Fruit fly (Drosophila melanogaster) whole organism, embryonic: ENCODE measurements around the gene Fbp1.

ENCODE experiments used
- BEAF-32 ChIP-seq: fragments of 200-800 bp; sonication (Bioruptor generic); optimal IDR thresholded peaks from 3 replicates; lab custom pipeline; 2017; ENCODE audit warnings: missing biosample characterization, missing genetic modification characterization, mild to moderate bottlenecking, moderate library complexity, missing genetic modification reagents
- CG10209 ChIP-seq: fragments of 200-800 bp; sonication (Bioruptor generic); optimal IDR thresholded peaks from 3 replicates; lab custom pipeline; 2017; ENCODE audit warnings: missing biosample characterization, mild to moderate bottlenecking, missing genetic modification characterization, missing genetic modification reagents
- CG12104 ChIP-seq: fragments of 200-800 bp; sonication (Bioruptor generic); optimal IDR thresholded peaks from 3 replicates; lab custom pipeline; 2016; ENCODE audit warnings: missing biosample characterization, missing genetic modification characterization
- CG12769 ChIP-seq: fragments of 200-800 bp; sonication (Bioruptor generic); optimal IDR thresholded peaks from 2 replicates; lab custom pipeline; 2019; ENCODE audit warnings: missing biosample characterization, mild to moderate bottlenecking, missing genetic modification characterization, moderate library complexity
- CG13894 ChIP-seq: fragments of 200-800 bp; sonication (Bioruptor generic); optimal IDR thresholded peaks from 3 replicates; lab custom pipeline; 2018; ENCODE audit warnings: missing biosample characterization, mild to moderate bottlenecking, missing genetic modification characterization, moderate library complexity
- CG14014 ChIP-seq: fragments of 200-800 bp; sonication (Bioruptor generic); IDR thresholded peaks from 2 replicates; pipeline ENCODE4 v1.3.6; 2022; ENCODE audit warnings: missing biosample characterization, missing genetic modification characterization
- CG15269 ChIP-seq: fragments of 200-800 bp; sonication (Bioruptor generic); optimal IDR thresholded peaks from 2 replicates; lab custom pipeline; 2018; ENCODE audit warnings: missing biosample characterization, mild to moderate bottlenecking, missing genetic modification characterization, moderate library complexity
- CG18262 ChIP-seq: fragments of 200-800 bp; optimal IDR thresholded peaks from 3 replicates; lab custom pipeline; 2019; ENCODE audit warnings: missing biosample characterization, mild to moderate bottlenecking, missing genetic modification characterization, moderate library complexity
- CG31441 ChIP-seq: fragments of 200-800 bp; sonication (Bioruptor generic); IDR thresholded peaks from 2 replicates; pipeline ENCODE4 v1.3.6; 2022; ENCODE audit warnings: missing biosample characterization, missing genetic modification characterization
- CG34224 ChIP-seq: fragments of 200-800 bp; sonication (Bioruptor generic); IDR thresholded peaks from 3 replicates; pipeline ENCODE4 v1.3.6; 2022; ENCODE audit warnings: missing biosample characterization, missing genetic modification characterization; ENCODE audit not compliant: partially characterized antibody
- CG34422 ChIP-seq: fragments of 200-800 bp; sonication (Bioruptor generic); IDR thresholded peaks from 3 replicates; pipeline ENCODE4 v1.3.6; 2022; ENCODE audit warnings: missing biosample characterization, missing genetic modification characterization
- CG4282 ChIP-seq: fragments of 200-800 bp; sonication (Bioruptor generic); optimal IDR thresholded peaks from 2 replicates; lab custom pipeline; 2016; ENCODE audit warnings: missing biosample characterization, missing genetic modification characterization
- CG5245 ChIP-seq: fragments of 200-800 bp; sonication (Bioruptor generic); optimal IDR thresholded peaks from 3 replicates; lab custom pipeline; 2016; ENCODE audit warnings: missing biosample characterization, missing genetic modification characterization
- CG6272 ChIP-seq: fragments of 200-800 bp; sonication (Bioruptor generic); IDR thresholded peaks from 2 replicates; pipeline ENCODE4 v1.3.6; 2022; ENCODE audit warnings: missing biosample characterization, missing genetic modification characterization
- CG6813 ChIP-seq: fragments of 200-800 bp; sonication (Bioruptor generic); optimal IDR thresholded peaks from 2 replicates; lab custom pipeline; 2017; ENCODE audit warnings: missing biosample characterization, missing genetic modification characterization, mild to moderate bottlenecking, moderate library complexity, missing genetic modification reagents
- D19A ChIP-seq: fragments of 200-800 bp; optimal IDR thresholded peaks from 3 replicates; lab custom pipeline; 2019; ENCODE audit warnings: missing biosample characterization, mild to moderate bottlenecking, missing genetic modification characterization, moderate library complexity
- Dip3 ChIP-seq: fragments of 200-800 bp; sonication (Bioruptor generic); optimal IDR thresholded peaks from 3 replicates; lab custom pipeline; 2016; ENCODE audit warnings: missing biosample characterization, missing genetic modification characterization
- Drgx ChIP-seq: fragments of 200-800 bp; sonication (Bioruptor generic); IDR thresholded peaks from 2 replicates; pipeline ENCODE4 v1.3.6; 2022; ENCODE audit warnings: missing biosample characterization, missing genetic modification characterization
- Ets65A ChIP-seq: fragments of 200-800 bp; sonication (Bioruptor generic); peaks from one replicate; lab custom pipeline; 2016; ENCODE audit warnings: missing biosample characterization, missing genetic modification characterization
- Fer2 ChIP-seq: fragments of 200-800 bp; sonication (Bioruptor generic); optimal IDR thresholded peaks from 2 replicates; lab custom pipeline; 2018; ENCODE audit warnings: missing biosample characterization, mild to moderate bottlenecking, missing genetic modification characterization, moderate library complexity
- Gug ChIP-seq: fragments of 200-800 bp; sonication (Bioruptor generic); IDR thresholded peaks from 4 replicates; pipeline ENCODE4 v1.3.6; 2022; ENCODE audit warnings: missing biosample characterization, missing genetic modification characterization
- Hmx ChIP-seq: fragments of 200-800 bp; sonication (Bioruptor generic); optimal IDR thresholded peaks from 2 replicates; lab custom pipeline; 2016; ENCODE audit warnings: missing biosample characterization, missing genetic modification characterization
- Hr3 ChIP-seq: fragments of 200-800 bp; sonication (Bioruptor generic); optimal IDR thresholded peaks from 3 replicates; lab custom pipeline; 2016; ENCODE audit warnings: missing biosample characterization, missing genetic modification characterization
- Med ChIP-seq: fragments of 200-800 bp; sonication (Bioruptor generic); peaks from one replicate; lab custom pipeline; 2016; ENCODE audit warnings: missing biosample characterization, missing genetic modification characterization, mild to moderate bottlenecking, inconsistent platforms, moderate library complexity
- Oli ChIP-seq: fragments of 200-800 bp; sonication (Bioruptor generic); optimal IDR thresholded peaks from 2 replicates; lab custom pipeline; 2018; ENCODE audit warnings: missing biosample characterization, mild to moderate bottlenecking, missing genetic modification characterization, moderate library complexity
- Pdp1 ChIP-seq, 2 experiments: fragments of 200-800 bp; sonication (Bioruptor generic); optimal IDR thresholded peaks; 3 replicates each; lab custom pipeline; 2016; ENCODE audit warnings: missing biosample characterization in 2 of 2, missing genetic modification characterization in 2 of 2, mild to moderate bottlenecking in 1 of 2, moderate library complexity in 1 of 2
- Ravus ChIP-seq: fragments of 200-800 bp; sonication (Bioruptor generic); IDR thresholded peaks from 2 replicates; pipeline ENCODE4 v1.3.6; 2022; ENCODE audit warnings: missing biosample characterization, missing genetic modification characterization
- Sry-δ ChIP-seq: fragments of 200-800 bp; sonication (Bioruptor generic); optimal IDR thresholded peaks from 2 replicates; lab custom pipeline; 2016; ENCODE audit warnings: missing biosample characterization, missing genetic modification characterization
- ara ChIP-seq: fragments of 200-800 bp; sonication (Bioruptor generic); IDR thresholded peaks from 2 replicates; pipeline ENCODE4 v1.3.6; 2022; ENCODE audit warnings: missing biosample characterization, missing genetic modification characterization
- bcd ChIP-seq: fragments of 200-800 bp; sonication (Bioruptor generic); optimal IDR thresholded peaks from 2 replicates; lab custom pipeline; 2017; ENCODE audit warnings: missing biosample characterization, mild to moderate bottlenecking, missing genetic modification characterization
- cato ChIP-seq: fragments of 200-800 bp; sonication (Bioruptor generic); optimal IDR thresholded peaks from 2 replicates; lab custom pipeline; 2016; ENCODE audit warnings: missing biosample characterization, missing genetic modification characterization, borderline replicate concordance
- ci ChIP-seq: fragments of 200-800 bp; sonication (Bioruptor generic); IDR thresholded peaks from 3 replicates; pipeline ENCODE4 v1.3.6; 2022; ENCODE audit warnings: missing biosample characterization, missing genetic modification characterization
- emc ChIP-seq: fragments of 200-800 bp; sonication (Bioruptor generic); optimal IDR thresholded peaks from 2 replicates; lab custom pipeline; 2016; ENCODE audit warnings: missing biosample characterization, missing genetic modification characterization
- fd3F ChIP-seq: fragments of 200-800 bp; sonication (Bioruptor generic); optimal IDR thresholded peaks from 2 replicates; lab custom pipeline; 2018; ENCODE audit warnings: missing biosample characterization, mild to moderate bottlenecking, missing genetic modification characterization, moderate library complexity
- gem ChIP-seq: fragments of 200-800 bp; sonication (Bioruptor generic); optimal IDR thresholded peaks from 2 replicates; lab custom pipeline; 2019; ENCODE audit warnings: missing biosample characterization, mild to moderate bottlenecking, missing genetic modification characterization, moderate library complexity
- gt ChIP-seq: fragments of 200-800 bp; sonication (Bioruptor generic); IDR thresholded peaks from 2 replicates; pipeline ENCODE4 v1.3.6; 2022; ENCODE audit warnings: missing biosample characterization, missing genetic modification characterization
- h ChIP-seq: fragments of >200 bp; optimal IDR thresholded peaks from 2 replicates; lab custom pipeline; 2017
- her ChIP-seq: fragments of 200-800 bp; sonication (Bioruptor generic); optimal IDR thresholded peaks from 2 replicates; lab custom pipeline; 2016; ENCODE audit warnings: missing biosample characterization, missing genetic modification characterization
- nau ChIP-seq: fragments of 200-800 bp; sonication (Bioruptor generic); optimal IDR thresholded peaks from 3 replicates; lab custom pipeline; 2017; ENCODE audit warnings: missing biosample characterization, mild to moderate bottlenecking, missing genetic modification characterization, missing genetic modification reagents
- nom ChIP-seq: fragments of 200-800 bp; sonication (Bioruptor generic); optimal IDR thresholded peaks from 2 replicates; lab custom pipeline; 2017; ENCODE audit warnings: missing biosample characterization, missing genetic modification characterization, mild to moderate bottlenecking, moderate library complexity, missing genetic modification reagents
- onecut ChIP-seq: fragments of 200-800 bp; sonication (Bioruptor generic); IDR thresholded peaks from 2 replicates; pipeline ENCODE4 v1.3.6; 2022; ENCODE audit warnings: missing biosample characterization, missing genetic modification characterization
- rib ChIP-seq: fragments of 200-800 bp; sonication (Bioruptor generic); IDR thresholded peaks from 2 replicates; pipeline ENCODE4 v1.3.6; 2022; ENCODE audit warnings: missing biosample characterization, missing genetic modification characterization
- row ChIP-seq: fragments of 200-800 bp; sonication (Bioruptor generic); IDR thresholded peaks from 3 replicates; pipeline ENCODE4 v1.3.6; 2022; ENCODE audit warnings: missing biosample characterization, missing genetic modification characterization
- sc ChIP-seq, 3 experiments: fragments of >200 bp in 2 of 3; fragments of 200-800 bp in 1 of 3; sonication (Bioruptor generic) in 1 of 3; optimal IDR thresholded peaks; 2 replicates in 2 of 3; 3 replicates in 1 of 3; lab custom pipeline; 2017; ENCODE audit warnings: mild to moderate bottlenecking in 1 of 3, missing biosample characterization in 1 of 3, missing genetic modification characterization in 1 of 3, missing genetic modification reagents in 1 of 3
- schlank ChIP-seq: fragments of 200-800 bp; sonication (Bioruptor generic); optimal IDR thresholded peaks from 2 replicates; lab custom pipeline; 2018; ENCODE audit warnings: missing biosample characterization, mild to moderate bottlenecking, missing genetic modification characterization
- slp2 ChIP-seq: fragments of 200-800 bp; sonication (Bioruptor generic); optimal IDR thresholded peaks from 2 replicates; lab custom pipeline; 2016; ENCODE audit warnings: missing biosample characterization, missing genetic modification characterization
- sna ChIP-seq: fragments of 200-800 bp; sonication (Bioruptor generic); IDR thresholded peaks from 2 replicates; pipeline ENCODE4 v1.3.6; 2022; ENCODE audit warnings: missing biosample characterization, missing genetic modification characterization; ENCODE audit not compliant: partially characterized antibody
- tin ChIP-seq: fragments of 200-800 bp; sonication (Bioruptor generic); optimal IDR thresholded peaks from 3 replicates; lab custom pipeline; 2016; ENCODE audit warnings: missing biosample characterization, missing genetic modification characterization
- usp ChIP-seq: fragments of >200 bp; optimal IDR thresholded peaks from 2 replicates; lab custom pipeline; 2017; ENCODE audit warnings: missing biosample characterization, missing genetic modification characterization

Gene Fbp1

DNA sequence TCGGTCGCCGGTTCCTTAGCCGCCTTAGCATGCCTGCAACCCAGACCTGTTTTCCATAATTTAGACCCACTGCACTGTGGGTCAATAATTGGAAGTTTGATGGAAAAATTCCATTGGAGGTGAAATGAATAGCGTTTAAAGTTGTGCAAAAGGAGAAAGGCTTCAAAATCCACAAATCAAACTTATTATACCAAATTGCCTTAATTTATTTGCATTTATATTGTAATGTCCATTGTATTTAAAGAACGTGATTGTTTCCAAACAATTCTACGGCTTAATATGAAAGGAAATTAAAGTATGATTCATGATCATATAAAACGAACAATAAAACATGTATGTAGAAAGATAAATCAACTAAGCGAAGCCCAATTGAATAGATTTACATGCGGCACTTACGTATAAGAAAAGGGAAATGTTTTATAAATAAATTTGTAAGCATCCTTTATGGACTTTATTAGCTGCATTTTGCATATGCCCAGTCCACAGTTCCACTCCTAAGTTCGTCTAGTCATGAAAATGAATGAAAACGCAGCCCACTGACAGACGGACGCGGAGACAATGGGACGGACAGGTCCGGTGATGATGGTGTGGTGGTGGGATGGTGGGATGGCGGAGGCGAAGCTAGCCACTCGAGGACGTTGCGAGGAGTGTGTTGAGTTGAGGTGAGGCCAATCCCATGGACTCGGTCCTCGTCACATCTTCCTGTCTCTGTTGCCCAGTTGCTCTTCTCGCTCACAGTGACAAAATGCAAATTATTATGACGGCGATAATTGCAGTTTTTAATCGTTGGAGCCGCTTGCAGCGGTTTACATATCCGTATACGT is 34.4 kb downstream of the Fbp1 start (continued):
- no peak for TF ChIP-seq tin (GFP tag; lab: Kevin White, UChicago)
- peak; percentile 16 for TF ChIP-seq Ets65A
- no peak for TF ChIP-seq gt (GFP tag; lab: Robert Waterston, UW)
- peak; percentile 21 for TF ChIP-seq Oli (tag; lab: Kevin White, UChicago)
- TF ChIP-seq CG14014 (GFP tag; lab: Robert Waterston, UW), result no peak
- no peak for TF ChIP-seq her
- 0 out of 2 replicates have a peak, but pooled peaks have one; percentile 12 for TF ChIP-seq rib (GFP tag; lab: Robert Waterston, UW)
- no peak for TF ChIP-seq Pdp1 (GFP tag; optimal IDR thresholded peaks at IDR 0.05; lab: Kevin White, UChicago)
- peak; percentile 35 for TF ChIP-seq CG18262 (tag; lab: Kevin White, UChicago)
- peak; percentile 1 for TF ChIP-seq CG12769
- peak; percentile 19 for TF ChIP-seq nom (GFP tag; lab: Kevin White, UChicago)
- TF ChIP-seq row (GFP tag; lab: Robert Waterston, UW), result 0 out of 3 replicates have a peak, but pooled peaks have one; percentile 19
- TF ChIP-seq Ravus (GFP tag; lab: Robert Waterston, UW), result no peak
- no peak for TF ChIP-seq Drgx (GFP tag; lab: Robert Waterston, UW)
- TF ChIP-seq usp (GFP tag; lab: Kevin White, UChicago), result no peak
- TF ChIP-seq Med (GFP tag; lab: Kevin White, UChicago), result peak; percentile 46
- TF ChIP-seq sc (optimal IDR thresholded peaks at IDR 0.05; lab: Kevin White, UChicago), result no peak
- no peak for TF ChIP-seq sc (GFP tag; optimal IDR thresholded peaks at IDR 0.05; lab: Kevin White, UChicago)
- no peak for TF ChIP-seq schlank (tag; lab: Kevin White, UChicago)
- no peak for TF ChIP-seq CG10209 (GFP tag; lab: Kevin White, UChicago)
- no peak for TF ChIP-seq CG15269 (tag; lab: Kevin White, UChicago)
- no peak for TF ChIP-seq h (lab: Kevin White, UChicago)
- no peak for TF ChIP-seq slp2
- TF ChIP-seq CG34224 (GFP tag; lab: Robert Waterston, UW), result no peak
- no peak for TF ChIP-seq onecut
- no peak for TF ChIP-seq fd3F
- TF ChIP-seq Hr3 (GFP tag; lab: Kevin White, UChicago), result no peak
- no peak for TF ChIP-seq CG6813 (GFP tag; lab: Kevin White, UChicago)
- TF ChIP-seq BEAF-32 (GFP tag; lab: Kevin White, UChicago), result no peak
- TF ChIP-seq CG34422 (GFP tag; lab: Robert Waterston, UW), result 0 out of 3 replicates have a peak, but pooled peaks have one; percentile 18
- no peak for TF ChIP-seq CG13894
- TF ChIP-seq CG12104 (GFP tag; lab: Kevin White, UChicago), result no peak
- no peak for TF ChIP-seq sna (GFP tag; lab: Robert Waterston, UW)
- TF ChIP-seq Hmx (GFP tag; lab: Kevin White, UChicago), result no peak
- TF ChIP-seq Fer2 (tag; lab: Kevin White, UChicago), result no peak
- no peak for TF ChIP-seq Gug
- no peak for TF ChIP-seq CG5245 (GFP tag; lab: Kevin White, UChicago)
- no peak for TF ChIP-seq CG4282 (GFP tag; lab: Kevin White, UChicago)
- TF ChIP-seq D19A, result no peak
- no peak for TF ChIP-seq ci (GFP tag; lab: Robert Waterston, UW)
- no peak for TF ChIP-seq Sry-δ (GFP tag; lab: Kevin White, UChicago)
- no peak for TF ChIP-seq CG31441 (GFP tag; lab: Robert Waterston, UW)
- no peak for TF ChIP-seq emc
- no peak for TF ChIP-seq CG6272 (GFP tag; lab: Robert Waterston, UW)
- TF ChIP-seq Dip3 (GFP tag; lab: Kevin White, UChicago), result no peak
- TF ChIP-seq ara (GFP tag; lab: Robert Waterston, UW), result no peak
- TF ChIP-seq cato (GFP tag; lab: Kevin White, UChicago), result no peak
- no peak for TF ChIP-seq gem (tag; lab: Kevin White, UChicago)
- no peak for TF ChIP-seq bcd (GFP tag; lab: Kevin White, UChicago)
- TF ChIP-seq nau (GFP tag; lab: Kevin White, UChicago), result no peak
